Fruit fly (Drosophila melanogaster) whole organism, prepupa: Measurements from ENCODE around the gene Mettl3.

ENCODE experiments used
- Blimp-1 ChIP-seq: fragments of 200-800 bp; sonication (Bioruptor generic); optimal IDR thresholded peaks from 3 replicates; lab custom pipeline; 2017; ENCODE audit warnings: missing biosample characterization, missing genetic modification characterization, mild to moderate bottlenecking, moderate library complexity, missing genetic modification reagents
- CG10669 ChIP-seq: fragments of 200-800 bp; sonication (Bioruptor generic); optimal IDR thresholded peaks from 3 replicates; lab custom pipeline; 2018; ENCODE audit warnings: missing biosample characterization, mild to moderate bottlenecking, missing genetic modification characterization, moderate library complexity
- Ets96B ChIP-seq: fragments of 200-800 bp; optimal IDR thresholded peaks from 2 replicates; lab custom pipeline; 2019; ENCODE audit warnings: missing biosample characterization, mild to moderate bottlenecking, missing genetic modification characterization, moderate library complexity
- spab ChIP-seq: fragments of 200-800 bp; sonication (Bioruptor generic); optimal IDR thresholded peaks from 2 replicates; lab custom pipeline; 2017; ENCODE audit warnings: missing biosample characterization, mild to moderate bottlenecking, missing genetic modification characterization, missing genetic modification reagents

dm6 chr3R:24014600-24014999 lies 17.4 kb upstream of the Mettl3 start:
- TF ChIP-seq CG10669 (GFP tag; lab: Kevin White, UChicago) (no peak), Ets96B (peak; percentile 6), spab (GFP tag; lab: Kevin White, UChicago) (no peak), Blimp-1 (GFP tag; lab: Kevin White, UChicago) (no peak)
